Worm (Caenorhabditis elegans): ENCODE data around the gene C18A11.1.

ce11 chrX:8067268-8067667, 1.9 kb upstream of the C18A11.1 start, which contains the start of gene C18A11.2:
- TF ChIP-seq ama-1 (optimal IDR thresholded peaks at IDR 0.05) (no peak), aly-1 (tag; optimal IDR thresholded peaks at IDR 0.05) (no peak), F13C5.2 (tag; optimal IDR thresholded peaks at IDR 0.05) (no peak), tbx-37 (GFP tag; conservative IDR thresholded peaks at IDR 0.05) (no peak), sea-1 (GFP tag; conservative IDR thresholded peaks at IDR 0.05) (no peak), scrt-1 (GFP tag; IDR thresholded peaks at IDR 0.05) (no peak), hmbx-1 (tag; optimal IDR thresholded peaks at IDR 0.05) (no peak), tra-4 (tag; optimal IDR thresholded peaks at IDR 0.05) (no peak), pes-1 (GFP tag; IDR thresholded peaks at IDR 0.05) (no peak), flt-1 (GFP tag; IDR thresholded peaks at IDR 0.05) (no peak), ceh-36 (tag; optimal IDR thresholded peaks at IDR 0.05) (no peak), hmg-4 (GFP tag; optimal IDR thresholded peaks at IDR 0.05) (no peak), B0310.2 (tag; optimal IDR thresholded peaks at IDR 0.05) (no peak)
